Worm (Caenorhabditis elegans) whole organism, L1 larva: ENCODE results near the gene Y1B5A.1.

ENCODE experiments used
- F16B12.6 ChIP-seq: fragments of 150-350 bp; optimal IDR thresholded peaks from 2 replicates; lab custom pipeline; 2014; ENCODE audit warnings: missing biosample characterization, missing genetic modification characterization
- Y116A8C.19 ChIP-seq: sonication (generic microtip); optimal IDR thresholded peaks from 2 replicates; lab custom pipeline; 2016; ENCODE audit warnings: missing compliant biosample characterization, missing genetic modification characterization, borderline replicate concordance
- aha-1 ChIP-seq: fragments of 150-350 bp; optimal IDR thresholded peaks from 2 replicates; lab custom pipeline; 2014; ENCODE audit warnings: missing biosample characterization, missing genetic modification characterization
- ama-1 ChIP-seq: fragments of 150-350 bp; optimal IDR thresholded peaks from 2 replicates; lab custom pipeline; 2014
- ceh-63 ChIP-seq: fragments of 200-800 bp; sonication (Bioruptor generic); optimal IDR thresholded peaks from 2 replicates; lab custom pipeline; 2018; ENCODE audit warnings: mild to moderate bottlenecking, missing genetic modification characterization, missing compliant biosample characterization
- ces-1 ChIP-seq: fragments of 150-350 bp; optimal IDR thresholded peaks from 2 replicates; lab custom pipeline; 2014; ENCODE audit warnings: missing biosample characterization, missing genetic modification reagents, missing genetic modification characterization
- dpl-1 ChIP-seq, 3 experiments: fragments of 150-350 bp in 2 of 3; sonication (generic microtip) in 1 of 3; optimal IDR thresholded peaks; 2 replicates each; lab custom pipeline; 2014 to 2017; ENCODE audit warnings: missing biosample characterization in 3 of 3, missing genetic modification characterization in 3 of 3, missing genetic modification reagents in 3 of 3
- dsc-1 ChIP-seq: sonication (generic microtip); optimal IDR thresholded peaks from 2 replicates; lab custom pipeline; 2016; ENCODE audit warnings: mild to moderate bottlenecking, missing genetic modification characterization, missing compliant biosample characterization
- efl-3 ChIP-seq: fragments of 200-800 bp; sonication (Bioruptor generic); optimal IDR thresholded peaks from 2 replicates; lab custom pipeline; 2018; ENCODE audit warnings: mild to moderate bottlenecking, missing genetic modification characterization, missing compliant biosample characterization
- egl-13 ChIP-seq: sonication (generic microtip); optimal IDR thresholded peaks from 2 replicates; lab custom pipeline; 2016; ENCODE audit warnings: missing genotype, missing genetic modification reagents, missing genetic modification characterization, missing compliant biosample characterization
- egl-27 ChIP-seq, 2 experiments: fragments of 150-350 bp in 1 of 2; sonication (generic microtip); optimal IDR thresholded peaks; 3 replicates each; lab custom pipeline; 2017 to 2018; ENCODE audit warnings: missing biosample characterization in 2 of 2, missing genetic modification characterization in 2 of 2, missing genetic modification reagents in 2 of 2
- elt-2 ChIP-seq: sonication (generic microtip); optimal IDR thresholded peaks from 2 replicates; lab custom pipeline; 2016; ENCODE audit warnings: missing genetic modification characterization, mild to moderate bottlenecking, inconsistent platforms, missing compliant biosample characterization, missing genetic modification reagents
- fkh-10 ChIP-seq: sonication (generic microtip); optimal IDR thresholded peaks from 2 replicates; lab custom pipeline; 2017; ENCODE audit warnings: missing biosample characterization, missing genetic modification reagents, missing genetic modification characterization
- fkh-8 ChIP-seq: sonication (generic microtip); optimal IDR thresholded peaks from 2 replicates; lab custom pipeline; 2016; ENCODE audit warnings: mild to moderate bottlenecking, missing genetic modification characterization, missing compliant biosample characterization
- hlh-4 ChIP-seq: sonication (generic microtip); optimal IDR thresholded peaks from 2 replicates; lab custom pipeline; 2016; ENCODE audit warnings: mild to moderate bottlenecking, missing genetic modification characterization, missing compliant biosample characterization
- hpl-2 ChIP-seq: fragments of 150-350 bp; optimal IDR thresholded peaks from 2 replicates; lab custom pipeline; 2014; ENCODE audit warnings: missing biosample characterization, missing genetic modification reagents, missing genetic modification characterization
- irx-1 ChIP-seq: sonication (generic microtip); optimal IDR thresholded peaks from 2 replicates; lab custom pipeline; 2016; ENCODE audit warnings: missing genetic modification characterization, missing compliant biosample characterization
- isw-1 ChIP-seq: fragments of 200-800 bp; sonication (Bioruptor generic); IDR thresholded peaks from 2 replicates; pipeline ENCODE4 v1.3.6; 2022; ENCODE audit warnings: missing genetic modification characterization, missing compliant biosample characterization
- jun-1 ChIP-seq: fragments of 150-350 bp; optimal IDR thresholded peaks from 2 replicates; lab custom pipeline; 2014; ENCODE audit warnings: missing biosample characterization, missing genetic modification reagents, missing genetic modification characterization
- lin-13 ChIP-seq: fragments of 150-350 bp; optimal IDR thresholded peaks from 2 replicates; lab custom pipeline; 2014; ENCODE audit warnings: missing biosample characterization, missing genetic modification reagents, missing genetic modification characterization
- lin-14 ChIP-seq: fragments of 200-800 bp; sonication (Bioruptor generic); optimal IDR thresholded peaks from 2 replicates; lab custom pipeline; 2018; ENCODE audit warnings: mild to moderate bottlenecking, missing genetic modification characterization, moderate library complexity, missing compliant biosample characterization
- mep-1 ChIP-seq: fragments of 150-350 bp; optimal IDR thresholded peaks from 2 replicates; lab custom pipeline; 2014; ENCODE audit warnings: missing biosample characterization, missing genetic modification characterization
- nhr-11 ChIP-seq: fragments of 150-350 bp; optimal IDR thresholded peaks from 2 replicates; lab custom pipeline; 2014; ENCODE audit warnings: missing biosample characterization, missing genetic modification characterization
- nhr-237 ChIP-seq: fragments of 150-350 bp; optimal IDR thresholded peaks from 2 replicates; lab custom pipeline; 2014; ENCODE audit warnings: missing biosample characterization, missing genetic modification characterization
- nhr-28 ChIP-seq: fragments of 150-350 bp; optimal IDR thresholded peaks from 2 replicates; lab custom pipeline; 2014; ENCODE audit warnings: missing biosample characterization, missing genetic modification characterization
- nhr-47 ChIP-seq: sonication (generic microtip); optimal IDR thresholded peaks from 2 replicates; lab custom pipeline; 2016; ENCODE audit warnings: mild to moderate bottlenecking, missing genetic modification characterization, moderate library complexity, missing compliant biosample characterization
- nhr-71 ChIP-seq: sonication (generic microtip); optimal IDR thresholded peaks from 2 replicates; lab custom pipeline; 2016; ENCODE audit warnings: mild to moderate bottlenecking, missing genetic modification characterization, moderate library complexity, missing compliant biosample characterization
- nhr-76 ChIP-seq: sonication (generic microtip); optimal IDR thresholded peaks from 2 replicates; lab custom pipeline; 2017; ENCODE audit warnings: missing biosample characterization, missing genetic modification characterization
- nhr-77 ChIP-seq: fragments of 150-350 bp; optimal IDR thresholded peaks from 2 replicates; lab custom pipeline; 2014; ENCODE audit warnings: missing biosample characterization, missing genetic modification characterization
- nhr-85 ChIP-seq: sonication (generic microtip); peaks from one replicate; lab custom pipeline; 2016; ENCODE audit warnings: missing genetic modification characterization, inconsistent platforms, missing compliant biosample characterization
- pag-3 ChIP-seq: sonication (generic microtip); optimal IDR thresholded peaks from 2 replicates; lab custom pipeline; 2017; ENCODE audit warnings: missing genetic modification characterization, mild to moderate bottlenecking, missing compliant biosample characterization, antibody characterized with exemption, borderline replicate concordance; ENCODE audit not compliant: insufficient read depth
- snpc-4 ChIP-seq: fragments of 150-350 bp; optimal IDR thresholded peaks from 2 replicates; lab custom pipeline; 2014; ENCODE audit warnings: missing biosample characterization, missing genetic modification characterization
- snu-23 ChIP-seq: sonication (generic microtip); optimal IDR thresholded peaks from 2 replicates; lab custom pipeline; 2016; ENCODE audit warnings: missing genetic modification characterization, missing compliant biosample characterization
- sox-4 ChIP-seq: sonication (generic microtip); optimal IDR thresholded peaks from 2 replicates; lab custom pipeline; 2016; ENCODE audit warnings: missing genetic modification characterization, missing compliant biosample characterization
- sptf-1 ChIP-seq: fragments of 150-350 bp; optimal IDR thresholded peaks from 2 replicates; lab custom pipeline; 2014; ENCODE audit warnings: missing biosample characterization, missing genetic modification characterization
- sup-37 ChIP-seq: fragments of 200-800 bp; sonication (Bioruptor generic); optimal IDR thresholded peaks from 2 replicates; lab custom pipeline; 2018; ENCODE audit warnings: mild to moderate bottlenecking, missing genetic modification characterization, missing compliant biosample characterization
- tbx-2 ChIP-seq: sonication (generic microtip); optimal IDR thresholded peaks from 2 replicates; lab custom pipeline; 2016; ENCODE audit warnings: missing genetic modification characterization, missing compliant biosample characterization
- unc-86 ChIP-seq: sonication (generic microtip); optimal IDR thresholded peaks from 2 replicates; lab custom pipeline; 2016; ENCODE audit warnings: missing genetic modification characterization, missing compliant biosample characterization
- unc-98 ChIP-seq: fragments of 200-800 bp; sonication (Bioruptor generic); IDR thresholded peaks from 2 replicates; pipeline ENCODE4 v1.3.6; 2022; ENCODE audit warnings: missing genetic modification characterization, missing compliant biosample characterization
- vab-15 ChIP-seq: sonication (generic microtip); optimal IDR thresholded peaks from 2 replicates; lab custom pipeline; 2017; ENCODE audit warnings: missing genotype, mild to moderate bottlenecking, missing genetic modification characterization, missing compliant biosample characterization
- ztf-11 ChIP-seq, 2 experiments: sonication (generic microtip); optimal IDR thresholded peaks; 2 replicates each; lab custom pipeline; 2016 to 2017; ENCODE audit warnings: missing genetic modification characterization in 2 of 2, missing biosample characterization in 1 of 2, missing compliant biosample characterization in 1 of 2
- ztf-4 ChIP-seq: fragments of 150-350 bp; optimal IDR thresholded peaks from 2 replicates; lab custom pipeline; 2014; ENCODE audit warnings: missing biosample characterization, missing genetic modification characterization

Y1B5A.1 gene

DNA sequence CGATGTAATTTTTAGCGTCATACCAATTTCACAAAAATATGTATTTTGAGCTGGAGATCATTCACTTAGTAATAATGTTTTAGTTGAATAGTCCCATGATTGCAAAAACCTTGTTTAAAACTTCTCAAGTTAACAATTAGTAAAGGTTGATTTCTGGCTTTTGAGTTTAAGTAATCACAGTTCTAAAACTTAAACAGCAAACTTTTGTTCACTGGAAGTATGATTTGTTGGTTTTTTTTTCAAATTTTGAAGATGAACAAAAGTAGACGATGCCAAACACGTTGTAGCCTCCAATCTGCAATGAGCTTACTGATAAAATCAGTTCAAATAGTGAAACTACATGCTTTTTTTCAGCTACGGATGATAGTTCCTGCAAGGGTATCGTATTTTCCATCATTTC, 27.4 kb downstream of the Y1B5A.1 start, which contains the start of gene C36B7.1:
TSS of gene C36B7.1 (plus strand) at position 301 of the 400 bp plus-strand sequence.
- no peak for TF ChIP-seq mep-1 (tag; lab: Kevin White, UChicago)
- no peak for TF ChIP-seq nhr-237 (tag; lab: Kevin White, UChicago)
- no peak for TF ChIP-seq Y116A8C.19 (tag; lab: Kevin White, UChicago)

DNA sequence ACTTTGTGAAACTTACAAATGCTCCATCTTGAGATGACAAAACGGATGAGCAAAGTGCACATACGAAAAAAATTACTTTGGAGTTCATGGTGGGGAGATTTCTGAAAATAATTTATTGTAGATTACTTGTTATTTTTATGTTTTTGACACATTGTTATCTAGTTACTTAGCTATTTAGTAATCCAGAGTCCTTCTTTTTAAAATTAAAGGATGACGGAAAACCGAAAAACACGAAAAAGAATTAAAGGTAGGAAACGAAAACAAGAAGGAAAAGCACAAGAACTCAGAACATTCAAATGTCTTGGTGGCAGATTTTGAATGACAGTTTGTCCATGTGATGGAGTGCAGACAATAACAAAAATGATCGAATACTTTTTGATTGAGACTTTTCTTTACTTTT, 31.7 kb downstream of the Y1B5A.1 start, which contains the start of gene hen-1:
TSS of gene hen-1 (minus strand) at position 101 of the 400 bp plus-strand sequence.
- no peak for TF ChIP-seq isw-1 (GFP tag; lab: Robert Waterston, UW)
- no peak for TF ChIP-seq nhr-76 (tag; lab: Kevin White, UChicago)

DNA sequence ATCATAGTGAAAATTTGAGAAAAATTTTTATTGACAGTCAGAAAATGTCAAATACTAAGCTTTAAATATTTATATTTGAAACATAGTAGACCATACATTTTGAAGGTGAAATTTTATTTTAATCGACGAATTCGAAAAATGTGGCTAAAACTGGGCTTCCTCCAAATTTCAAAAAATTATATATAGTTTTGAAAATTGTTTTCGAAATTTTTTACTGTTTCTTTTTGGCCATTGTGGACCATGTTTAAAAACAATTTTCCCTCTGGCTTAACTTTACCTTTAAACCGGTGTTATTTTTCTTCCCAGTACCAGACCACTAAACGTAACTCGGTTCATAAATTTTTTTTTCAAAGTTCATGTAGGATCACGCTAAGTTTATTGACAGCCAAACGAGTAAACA, 37.5 kb downstream of the Y1B5A.1 start:
- TF ChIP-seq ama-1 (no peak), irx-1 (tag; lab: Kevin White, UChicago) (no peak), egl-27 (tag; optimal IDR thresholded peaks at IDR 0.05; lab: Kevin White, UChicago) (no peak), sptf-1 (tag; lab: Kevin White, UChicago) (no peak), ces-1 (GFP tag; lab: Kevin White, UChicago) (no peak), efl-3 (GFP tag; lab: Kevin White, UChicago) (no peak), vab-15 (tag; lab: Kevin White, UChicago) (no peak), unc-86 (tag; lab: Kevin White, UChicago) (no peak), dsc-1 (tag; lab: Kevin White, UChicago) (no peak), sup-37 (GFP tag; lab: Kevin White, UChicago) (no peak), fkh-10 (GFP tag; lab: Kevin White, UChicago) (no peak), dpl-1 (GFP tag; optimal IDR thresholded peaks at IDR 0.05; lab: Kevin White, UChicago) (no peak), hlh-4 (tag; lab: Kevin White, UChicago) (no peak), egl-13 (no peak), lin-13 (GFP tag; lab: Kevin White, UChicago) (no peak), tbx-2 (tag; lab: Kevin White, UChicago) (no peak), sox-4 (no peak)

DNA sequence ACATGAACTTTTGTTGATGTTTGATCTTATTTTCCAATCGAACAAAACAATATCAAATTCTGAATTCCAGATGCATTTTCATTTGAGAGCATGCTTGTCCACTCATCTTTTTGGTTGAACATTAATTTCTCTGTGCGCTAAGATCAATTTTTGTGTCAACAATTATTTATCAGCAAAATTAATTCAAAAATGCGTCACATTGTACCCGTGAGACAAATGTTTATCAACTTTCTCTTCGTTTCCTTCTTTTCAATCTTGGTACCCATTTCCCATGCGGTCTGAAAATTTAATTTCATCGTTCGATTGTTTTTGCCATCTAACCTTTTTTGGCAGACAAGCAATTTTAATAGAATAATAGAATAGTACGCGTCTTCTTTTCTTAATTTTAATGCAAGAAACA, 38.9 kb downstream of the Y1B5A.1 start:
- peak; percentile 48 for TF ChIP-seq elt-2
- TF ChIP-seq ceh-63 (GFP tag; lab: Kevin White, UChicago) = no peak
- TF ChIP-seq nhr-237 (tag; lab: Kevin White, UChicago) = no peak

DNA sequence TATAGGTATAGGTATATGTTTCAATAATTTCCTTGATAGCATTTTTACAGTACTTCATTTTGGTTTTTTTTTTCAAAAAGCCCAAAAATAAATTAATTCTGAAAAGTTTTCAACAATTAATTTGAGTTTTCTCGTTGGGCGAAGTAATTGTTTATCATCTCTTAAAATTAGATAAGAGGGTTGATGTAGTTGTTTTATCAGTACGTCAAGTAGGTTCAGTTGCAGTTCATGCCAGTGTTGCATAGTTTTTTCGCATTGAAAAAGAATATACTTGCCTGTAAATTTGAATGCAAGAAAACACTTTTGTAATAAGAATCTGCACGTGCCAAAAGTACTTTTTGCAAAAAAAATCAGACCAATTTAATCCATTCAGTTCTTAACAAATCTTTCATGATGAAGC, 40.0 kb downstream of the Y1B5A.1 start:
- TF ChIP-seq efl-3 (GFP tag; lab: Kevin White, UChicago) (no peak), nhr-11 (no peak), F16B12.6 (tag; lab: Kevin White, UChicago) (no peak), ztf-4 (tag; lab: Kevin White, UChicago) (no peak), elt-2 (peak; percentile 61), snu-23 (GFP tag; lab: Kevin White, UChicago) (no peak)
- TF ChIP-seq, all 84 proteins: peak for 1

DNA sequence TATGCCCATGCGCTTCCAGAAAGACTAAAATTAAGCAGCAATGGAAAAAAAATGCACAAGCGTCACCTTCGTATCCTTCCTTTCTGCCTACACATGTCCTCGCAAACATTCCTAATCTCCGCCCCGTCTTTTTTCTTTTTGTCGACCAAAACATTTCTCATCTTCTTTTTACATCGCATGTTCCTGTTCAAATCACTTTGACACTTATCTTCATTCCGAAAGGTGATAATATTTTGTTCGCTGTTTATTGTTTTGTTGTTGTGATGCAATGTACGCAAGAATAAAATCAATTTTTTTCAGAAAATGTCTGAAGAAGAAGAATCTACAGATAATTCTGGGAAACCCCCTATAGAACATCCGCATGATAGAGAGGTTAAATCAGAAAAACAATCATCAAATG, 41.2 kb downstream of the Y1B5A.1 start, which contains the start of gene ist-1:
TSS of gene ist-1 (plus strand) at position 301 of the 400 bp plus-strand sequence.
- TF ChIP-seq aha-1 (tag; lab: Kevin White, UChicago) (no peak), lin-14 (GFP tag; lab: Kevin White, UChicago) (peak; percentile 9)
- TF ChIP-seq, all 84 proteins: peak for 1

DNA sequence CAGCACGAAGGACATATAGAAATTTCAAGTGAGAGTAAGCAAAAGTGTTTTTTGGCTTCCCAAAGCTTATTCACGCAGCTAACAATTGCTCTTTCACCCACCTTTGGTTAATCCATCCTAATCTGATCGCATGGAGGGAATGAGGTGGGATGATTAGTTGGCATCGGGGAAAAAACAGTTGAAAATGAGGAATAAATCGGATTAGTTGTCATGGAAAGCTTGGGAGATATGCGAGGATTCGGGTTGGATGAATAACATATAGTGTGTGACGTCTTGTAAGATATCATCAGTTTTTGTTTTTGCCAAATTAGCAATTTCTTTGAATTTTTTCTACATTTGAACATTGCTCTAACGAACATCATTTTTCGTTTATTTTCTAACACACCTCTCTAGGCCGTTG, 43.4 kb downstream of the Y1B5A.1 start:
- peak; percentile 40 for TF ChIP-seq nhr-47 (tag; lab: Kevin White, UChicago)
- peak; percentile 57 for TF ChIP-seq fkh-8 (tag; lab: Kevin White, UChicago)
- TF ChIP-seq nhr-77 = no peak
- no peak for TF ChIP-seq lin-13 (GFP tag; lab: Kevin White, UChicago)
- TF ChIP-seq fkh-10 (GFP tag; lab: Kevin White, UChicago) = no peak
- no peak for TF ChIP-seq ztf-11 (tag; optimal IDR thresholded peaks at IDR 0.05; lab: Kevin White, UChicago)
- TF ChIP-seq ces-1 (GFP tag; lab: Kevin White, UChicago) = no peak
- TF ChIP-seq nhr-28 (tag; lab: Kevin White, UChicago) = no peak
- no peak for TF ChIP-seq unc-98 (GFP tag; lab: Robert Waterston, UW)
- no peak for TF ChIP-seq snpc-4 (tag; lab: Kevin White, UChicago)
- TF ChIP-seq jun-1 (tag; lab: Kevin White, UChicago) = no peak
- no peak for TF ChIP-seq nhr-71 (tag; lab: Kevin White, UChicago)
- no peak for TF ChIP-seq hpl-2 (GFP tag; lab: Kevin White, UChicago)
- no peak for TF ChIP-seq ama-1
- no peak for TF ChIP-seq pag-3 (tag; lab: Kevin White, UChicago)
- no peak for TF ChIP-seq nhr-85 (tag; lab: Kevin White, UChicago)
- TF ChIP-seq efl-3 (GFP tag; lab: Kevin White, UChicago) = no peak
